Fruit fly (Drosophila melanogaster) whole organism: ENCODE results near the gene CG3734.

Source experiments
- pan ChIP-seq: fragments of >200 bp; optimal IDR thresholded peaks from 2 replicates; lab custom pipeline; 2017
- psq ChIP-seq: fragments of >200 bp; optimal IDR thresholded peaks from 2 replicates; lab custom pipeline; 2017
- usp ChIP-seq: fragments of >200 bp; optimal IDR thresholded peaks from 2 replicates; lab custom pipeline; 2017; ENCODE audit warnings: missing biosample characterization, missing genetic modification characterization, mixed read lengths

DNA sequence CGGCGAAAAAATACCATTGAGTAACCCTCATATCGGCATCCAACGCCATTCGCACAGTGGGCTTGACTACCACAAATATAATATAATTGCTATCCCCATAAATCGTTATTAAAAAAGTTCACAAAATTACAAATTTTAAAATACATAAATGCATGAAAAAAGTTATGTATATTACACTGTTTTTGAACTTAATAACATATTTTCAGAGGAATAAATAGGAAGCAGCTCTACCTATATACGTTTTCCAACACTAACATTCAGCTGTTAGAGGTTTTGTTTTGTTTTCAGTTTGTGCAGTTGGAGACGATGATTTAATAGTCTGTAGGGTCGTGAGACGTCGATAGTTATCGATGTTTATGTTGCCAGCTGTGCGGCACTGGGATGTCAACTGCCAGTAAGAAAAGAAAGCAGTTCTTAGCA lies 15.4 kb downstream of the CG3734 start, which contains the start of the genes Ino80 and Aptx:
- no peak for TF ChIP-seq pan (lab: Kevin White, UChicago)
- TF ChIP-seq psq (lab: Kevin White, UChicago) = no peak
- TF ChIP-seq usp (GFP tag; lab: Kevin White, UChicago) = no peak
